Fruit fly (Drosophila melanogaster): ENCODE results near the gene CG1074.
A peak's percentile ranks its signal among the peaks of the same experiment; 100 is the strongest.

CG1074 gene

dm6 chr3R:4416138-4416537 lies 17.6 kb upstream of the CG1074 start, which contains the start of gene CG31528:
Gene CG31528 (plus strand): TSS chr3R:4416438.
- no peak for TF ChIP-seq CG8478 (optimal IDR thresholded peaks at IDR 0.05)
- no peak for TF ChIP-seq CTCF (optimal IDR thresholded peaks at IDR 0.05)

dm6 chr3R:4419482-4419881 lies 14.3 kb upstream of the CG1074 start, which contains the start of gene CG32944:
Gene CG32944 (minus strand): TSS chr3R:4419578.
- no peak for TF ChIP-seq CG8478 (optimal IDR thresholded peaks at IDR 0.05)
- no peak for TF ChIP-seq CTCF (optimal IDR thresholded peaks at IDR 0.05)

dm6 chr3R:4426730-4427129 lies 7.0 kb upstream of the CG1074 start, which contains the start of gene CG31525:
Gene CG31525 (plus strand): TSS chr3R:4427030.
- TF ChIP-seq CG8478 (optimal IDR thresholded peaks at IDR 0.05) = no peak
- TF ChIP-seq CTCF (optimal IDR thresholded peaks at IDR 0.05) = no peak

- TF ChIP-seq CTCF (optimal IDR thresholded peaks at IDR 0.05) = peak in 1 of 2 experiments; percentile 17
- TF ChIP-seq CG8478 (optimal IDR thresholded peaks at IDR 0.05) = no peak
Measured at dm6 chr3R:4428585-4429464, 4.9 kb upstream of the CG1074 start, which contains the start of gene srl. Gene srl (minus strand): TSS chr3R:4429335.

dm6 chr3R:4437113-4437512 lies 3.3 kb downstream of the CG1074 start, which contains the start of the genes Lipt2 and CG14650:
Gene Lipt2 (minus strand): TSS chr3R:4437329.
Gene CG14650 (plus strand): TSS chr3R:4437387.
- peak; percentile 8 to 9 for TF ChIP-seq CTCF (optimal IDR thresholded peaks at IDR 0.05)
- TF ChIP-seq CG8478 (optimal IDR thresholded peaks at IDR 0.05) = no peak

dm6 chr3R:4437817-4438216 lies 4.1 kb downstream of the CG1074 start:
- TF ChIP-seq CG8478 (optimal IDR thresholded peaks at IDR 0.05) = no peak
- no peak for TF ChIP-seq CTCF (optimal IDR thresholded peaks at IDR 0.05)

- TF ChIP-seq CTCF (optimal IDR thresholded peaks at IDR 0.05) = no peak
- no peak for TF ChIP-seq CG8478 (optimal IDR thresholded peaks at IDR 0.05)
Measured at dm6 chr3R:4445083-4445482, 11.3 kb downstream of the CG1074 start.

- TF ChIP-seq CG8478 (optimal IDR thresholded peaks at IDR 0.05) (no peak), CTCF (optimal IDR thresholded peaks at IDR 0.05) (no peak)
Measured at dm6 chr3R:4446455-4447224, 12.9 kb downstream of the CG1074 start.

- no peak for TF ChIP-seq CTCF (optimal IDR thresholded peaks at IDR 0.05)
Measured at dm6 chr3R:4449256-4449655, 15.5 kb downstream of the CG1074 start.

dm6 chr3R:4450721-4451120 lies 17.0 kb downstream of the CG1074 start:
- no peak for TF ChIP-seq CG8478 (optimal IDR thresholded peaks at IDR 0.05)
- TF ChIP-seq CTCF (optimal IDR thresholded peaks at IDR 0.05) = no peak

dm6 chr3R:4452345-4453044 lies 18.7 kb downstream of the CG1074 start:
- TF ChIP-seq CTCF (optimal IDR thresholded peaks at IDR 0.05) (no peak), CG8478 (optimal IDR thresholded peaks at IDR 0.05) (no peak)

dm6 chr3R:4453213-4453956 lies 19.6 kb downstream of the CG1074 start:
- TF ChIP-seq CG8478 (optimal IDR thresholded peaks at IDR 0.05) = no peak
- TF ChIP-seq CTCF (optimal IDR thresholded peaks at IDR 0.05) = peak in 1 of 2 experiments; percentile 4

dm6 chr3R:4457625-4458024 lies 23.9 kb downstream of the CG1074 start:
- TF ChIP-seq CTCF (optimal IDR thresholded peaks at IDR 0.05) (no peak), CG8478 (optimal IDR thresholded peaks at IDR 0.05) (no peak)

- TF ChIP-seq CTCF (optimal IDR thresholded peaks at IDR 0.05) = no peak
- no peak for TF ChIP-seq CG8478 (optimal IDR thresholded peaks at IDR 0.05)
Measured at dm6 chr3R:4458272-4458671, 24.5 kb downstream of the CG1074 start.
